Fruit fly (Drosophila melanogaster) Kc167 (cell line): ENCODE results near the gene CG14636.

Experiments
- Myc ChIP-seq: fragments of >200 bp; optimal IDR thresholded peaks from 2 replicates; lab custom pipeline; 2017; ENCODE audit warnings: missing external identifiers
- Sin3A ChIP-seq: fragments of >200 bp; optimal IDR thresholded peaks from 2 replicates; lab custom pipeline; 2018; ENCODE audit warnings: missing external identifiers
- h ChIP-seq: fragments of >200 bp; optimal IDR thresholded peaks from 3 replicates; lab custom pipeline; 2018; ENCODE audit warnings: missing external identifiers
- insv ChIP-seq: fragments of >200 bp; optimal IDR thresholded peaks from 3 replicates; lab custom pipeline; 2018; ENCODE audit warnings: missing external identifiers
- psq ChIP-seq: fragments of >200 bp; optimal IDR thresholded peaks from 2 replicates; lab custom pipeline; 2017; ENCODE audit warnings: missing external identifiers
- ttk ChIP-seq: sonication (Bioruptor generic); optimal IDR thresholded peaks from 2 replicates; lab custom pipeline; 2017; ENCODE audit warnings: missing external identifiers

The CG14636 gene

DNA sequence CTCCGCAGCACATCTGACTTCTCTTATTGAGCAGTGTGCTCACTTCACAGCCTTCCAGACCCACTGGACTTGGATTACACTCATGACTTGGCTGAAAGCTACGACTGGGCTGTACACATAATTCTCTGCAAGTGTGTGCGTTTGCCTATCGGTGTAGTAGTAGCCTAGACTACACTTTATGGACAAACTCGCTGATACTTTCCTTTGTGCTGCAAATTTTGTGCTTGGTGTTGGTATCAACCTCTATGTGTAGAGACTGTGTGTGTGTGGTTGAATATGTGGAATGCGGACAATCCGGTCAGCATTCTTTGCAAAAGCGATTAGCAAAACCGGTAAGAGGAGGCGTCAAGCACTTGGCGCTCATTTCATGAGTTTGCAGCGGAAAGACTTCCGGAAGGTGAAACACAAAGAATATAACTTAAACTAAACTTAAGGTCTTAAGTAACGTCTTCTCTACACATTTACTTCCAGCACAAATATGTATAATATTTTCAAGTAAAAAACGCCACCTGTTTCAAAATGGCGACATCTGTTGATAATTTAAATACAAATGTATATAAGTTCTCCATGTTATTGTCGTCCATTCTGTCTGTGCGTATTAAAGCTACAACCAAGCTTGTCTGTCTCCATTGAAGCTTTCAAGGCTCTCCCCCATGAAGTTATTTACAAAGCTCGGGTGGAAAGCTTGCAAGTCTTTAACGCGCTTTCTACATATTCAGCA lies 28.1 kb downstream of the CG14636 start:
- TF ChIP-seq Myc (lab: Kevin White, UChicago) (no peak), insv (lab: Kevin White, UChicago) (no peak), Sin3A (lab: Kevin White, UChicago) (no peak), h (lab: Kevin White, UChicago) (no peak), psq (lab: Kevin White, UChicago) (no peak), ttk (lab: Kevin White, UChicago) (no peak)

DNA sequence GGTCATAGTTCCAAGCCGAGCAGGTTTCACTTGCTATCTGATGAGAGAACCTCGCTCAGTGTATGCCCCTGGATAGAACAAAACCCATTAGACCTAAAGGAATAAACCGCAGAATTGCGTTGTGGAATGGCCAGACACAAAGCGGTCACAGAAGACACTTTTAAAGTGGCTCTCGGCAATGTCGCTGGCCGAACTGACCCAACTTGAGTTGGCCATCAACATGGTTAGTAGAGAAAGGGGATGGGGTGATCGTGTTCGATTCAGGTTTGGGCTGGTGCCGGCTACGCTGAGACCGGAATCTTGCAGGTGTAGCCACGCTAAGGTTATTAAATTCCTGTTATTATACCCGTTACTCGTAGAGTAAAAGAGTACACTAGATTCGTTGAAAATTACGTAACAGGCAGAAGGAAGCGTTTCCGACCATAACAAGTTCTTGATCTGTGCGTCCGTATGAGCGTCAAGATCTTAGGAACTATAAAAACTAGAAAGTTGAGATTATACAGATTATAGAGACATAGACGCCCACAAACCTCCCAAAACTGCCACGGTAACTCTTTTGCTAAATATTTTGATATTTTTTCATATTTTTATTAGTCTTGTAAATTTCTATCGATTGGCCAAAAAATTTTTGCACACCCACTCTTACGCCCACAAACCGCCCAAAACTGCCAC lies 34.4 kb downstream of the CG14636 start:
- TF ChIP-seq insv (lab: Kevin White, UChicago), result no peak
- TF ChIP-seq Myc (lab: Kevin White, UChicago), result no peak
- TF ChIP-seq h (lab: Kevin White, UChicago), result no peak
- no peak for TF ChIP-seq psq (lab: Kevin White, UChicago)
- no peak for TF ChIP-seq Sin3A (lab: Kevin White, UChicago)
- TF ChIP-seq ttk (lab: Kevin White, UChicago), result no peak

- no peak for TF ChIP-seq psq (lab: Kevin White, UChicago)
- no peak for TF ChIP-seq Myc (lab: Kevin White, UChicago)
- TF ChIP-seq Sin3A (lab: Kevin White, UChicago), result no peak
- no peak for TF ChIP-seq insv (lab: Kevin White, UChicago)
- no peak for TF ChIP-seq h (lab: Kevin White, UChicago)
- TF ChIP-seq ttk (lab: Kevin White, UChicago), result no peak
Measured at dm6 chr3R:4178750-4179485, 36.2 kb downstream of the CG14636 start.

DNA sequence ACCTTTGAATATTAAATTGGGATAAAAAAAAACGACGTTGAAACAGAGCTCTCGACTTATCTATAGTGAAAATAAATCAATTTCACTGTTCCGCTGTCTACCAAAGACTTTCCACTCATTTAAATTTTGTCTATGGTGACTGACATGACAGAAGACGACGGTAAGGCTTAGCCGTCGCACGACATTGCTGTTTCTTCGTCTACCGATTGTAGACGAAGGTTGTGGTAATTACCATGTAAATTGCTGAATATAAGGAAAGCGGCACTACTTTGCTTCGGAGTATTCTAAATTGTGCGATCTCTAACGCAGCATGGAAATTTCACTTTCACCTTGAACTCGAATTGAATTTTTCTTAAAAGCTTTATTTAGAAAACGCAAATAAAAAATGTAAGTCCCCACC lies 38.4 kb downstream of the CG14636 start:
- TF ChIP-seq insv (lab: Kevin White, UChicago), result no peak
- TF ChIP-seq ttk (lab: Kevin White, UChicago), result no peak
- no peak for TF ChIP-seq Sin3A (lab: Kevin White, UChicago)
- no peak for TF ChIP-seq Myc (lab: Kevin White, UChicago)

DNA sequence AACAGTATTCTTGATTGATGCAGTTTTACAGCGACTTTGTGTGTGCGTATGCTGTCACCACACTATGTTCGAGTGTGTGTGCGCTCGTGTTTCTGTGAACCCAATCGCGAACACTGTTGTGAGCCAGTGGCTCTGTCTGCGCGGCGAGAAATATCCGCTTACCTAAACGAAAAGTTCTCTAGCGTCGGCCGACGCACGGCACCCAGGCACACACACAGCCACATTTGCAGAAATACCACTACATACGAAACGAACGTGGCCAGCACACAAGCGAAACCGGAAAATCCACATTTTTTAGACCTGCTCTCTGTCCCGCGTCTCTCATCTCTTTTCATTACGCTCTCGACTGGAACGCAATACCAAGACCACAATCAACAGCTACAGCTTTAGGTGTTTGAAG lies 40.1 kb downstream of the CG14636 start:
- TF ChIP-seq Sin3A (lab: Kevin White, UChicago) (no peak), insv (lab: Kevin White, UChicago) (no peak), h (lab: Kevin White, UChicago) (no peak), Myc (lab: Kevin White, UChicago) (no peak), ttk (lab: Kevin White, UChicago) (no peak), psq (lab: Kevin White, UChicago) (no peak)

- no peak for TF ChIP-seq Myc (lab: Kevin White, UChicago)
- no peak for TF ChIP-seq psq (lab: Kevin White, UChicago)
- no peak for TF ChIP-seq Sin3A (lab: Kevin White, UChicago)
- TF ChIP-seq insv (lab: Kevin White, UChicago), result no peak
- TF ChIP-seq h (lab: Kevin White, UChicago), result no peak
- TF ChIP-seq ttk (lab: Kevin White, UChicago), result no peak
Measured at dm6 chr3R:4174470-4174869, 40.6 kb downstream of the CG14636 start, which contains the start of gene CG12581. CG12581 (plus strand) TSS chr3R:4174632.

- no peak for TF ChIP-seq h (lab: Kevin White, UChicago)
- TF ChIP-seq psq (lab: Kevin White, UChicago), result no peak
- no peak for TF ChIP-seq insv (lab: Kevin White, UChicago)
- no peak for TF ChIP-seq Sin3A (lab: Kevin White, UChicago)
- no peak for TF ChIP-seq Myc (lab: Kevin White, UChicago)
- no peak for TF ChIP-seq ttk (lab: Kevin White, UChicago)
Measured at dm6 chr3R:4162135-4162534, 53.0 kb downstream of the CG14636 start, which contains the start of gene CG40198. CG40198 (minus strand) TSS chr3R:4162235.
